Fruit fly (Drosophila melanogaster): ENCODE data around the gene CG43739.

The CG43739 gene

dm6 chr2L:20891188-20891587, 27.5 kb downstream of the CG43739 start (continued):
- TF ChIP-seq Eip74EF (GFP tag; optimal IDR thresholded peaks at IDR 0.05) (no peak), Sry-β (GFP tag; optimal IDR thresholded peaks at IDR 0.05) (no peak), Nf-YB (GFP tag; optimal IDR thresholded peaks at IDR 0.05) (no peak), CG18262 (tag; optimal IDR thresholded peaks at IDR 0.05) (no peak), HLH54F (GFP tag; optimal IDR thresholded peaks at IDR 0.05) (no peak), Sox100B (GFP tag; optimal IDR thresholded peaks at IDR 0.05) (no peak), unc-4 (GFP tag; IDR thresholded peaks at IDR 0.05; ENCODE audit: partially characterized antibody) (no peak), chinmo (GFP tag; IDR thresholded peaks at IDR 0.05; ENCODE audit: partially characterized antibody) (peak; percentile 63; the same call in 2 of the 4 replicates), tio (GFP tag; optimal IDR thresholded peaks at IDR 0.05) (no peak), jing (GFP tag; optimal IDR thresholded peaks at IDR 0.05) (no peak), zen2 (GFP tag; IDR thresholded peaks at IDR 0.05; ENCODE audit: partially characterized antibody) (no peak), pita (GFP tag; optimal IDR thresholded peaks at IDR 0.05) (no peak), usp (GFP tag; optimal IDR thresholded peaks at IDR 0.05) (no peak), stwl (tag; optimal IDR thresholded peaks at IDR 0.05) (peak; percentile 78), zfh1 (GFP tag; IDR thresholded peaks at IDR 0.05) (peak; percentile 38; the same call in 1 of the 3 replicates), CG31365 (tag; optimal IDR thresholded peaks at IDR 0.05) (no peak), dati (GFP tag; IDR thresholded peaks at IDR 0.05) (no peak), bab2 (GFP tag; optimal IDR thresholded peaks at IDR 0.05) (no peak), CG30403 (GFP tag; optimal IDR thresholded peaks at IDR 0.05) (no peak), CG12219 (GFP tag; optimal IDR thresholded peaks at IDR 0.05) (no peak), CG3726 (GFP tag; IDR thresholded peaks at IDR 0.05) (no peak), MBD-R2 (GFP tag; IDR thresholded peaks at IDR 0.05) (no peak), CG9817 (tag; optimal IDR thresholded peaks at IDR 0.05) (no peak), CG10366 (GFP tag; IDR thresholded peaks at IDR 0.05) (no peak), CG42726 (GFP tag; IDR thresholded peaks at IDR 0.05; ENCODE audit: partially characterized antibody) (no peak), vnd (GFP tag; IDR thresholded peaks at IDR 0.05; ENCODE audit: partially characterized antibody) (no peak), lilli (GFP tag; optimal IDR thresholded peaks at IDR 0.05) (peak; percentile 29), pan (optimal IDR thresholded peaks at IDR 0.05) (no peak), pan (GFP tag; optimal IDR thresholded peaks at IDR 0.05 in 1 of 2, IDR thresholded peaks at IDR 0.05 in 1 of 2) (peak in 1 of 2 experiments; percentile 50), Awh (GFP tag; IDR thresholded peaks at IDR 0.05) (no peak), btn (GFP tag; optimal IDR thresholded peaks at IDR 0.05) (no peak), wor (GFP tag; IDR thresholded peaks at IDR 0.05) (no peak), Hand (GFP tag; optimal IDR thresholded peaks at IDR 0.05) (no peak), az2 (GFP tag; optimal IDR thresholded peaks at IDR 0.05) (no peak), CG18476 (GFP tag; optimal IDR thresholded peaks at IDR 0.05) (no peak), D19B (GFP tag; optimal IDR thresholded peaks at IDR 0.05) (no peak), Lpt (GFP tag; optimal IDR thresholded peaks at IDR 0.05) (no peak), H15 (GFP tag; IDR thresholded peaks at IDR 0.05) (no peak), slbo (GFP tag; IDR thresholded peaks at IDR 0.05) (peak; percentile 57), CG13894 (tag; optimal IDR thresholded peaks at IDR 0.05) (no peak), NK7.1 (GFP tag; optimal IDR thresholded peaks at IDR 0.05) (no peak), stc (GFP tag; IDR thresholded peaks at IDR 0.05) (0 out of 2 replicates have a peak, but pooled peaks have one; percentile 40), Hr39 (optimal IDR thresholded peaks at IDR 0.05) (no peak), Dfd (GFP tag; optimal IDR thresholded peaks at IDR 0.05) (no peak), CG7556 (GFP tag; optimal IDR thresholded peaks at IDR 0.05) (no peak), Taf1 (GFP tag; IDR thresholded peaks at IDR 0.05) (no peak), CG8944 (GFP tag; optimal IDR thresholded peaks at IDR 0.05) (no peak), hbn (GFP tag; IDR thresholded peaks at IDR 0.05; ENCODE audit: partially characterized antibody) (no peak), CG13775 (GFP tag; optimal IDR thresholded peaks at IDR 0.05) (peak; percentile 2), Dad (GFP tag; optimal IDR thresholded peaks at IDR 0.05) (no peak), hkb (optimal IDR thresholded peaks at IDR 0.05) (no peak), hkb (GFP tag; IDR thresholded peaks at IDR 0.05) (no peak)
